Worm (Caenorhabditis elegans): Measurements from ENCODE around the gene ZC116.1.

DNA sequence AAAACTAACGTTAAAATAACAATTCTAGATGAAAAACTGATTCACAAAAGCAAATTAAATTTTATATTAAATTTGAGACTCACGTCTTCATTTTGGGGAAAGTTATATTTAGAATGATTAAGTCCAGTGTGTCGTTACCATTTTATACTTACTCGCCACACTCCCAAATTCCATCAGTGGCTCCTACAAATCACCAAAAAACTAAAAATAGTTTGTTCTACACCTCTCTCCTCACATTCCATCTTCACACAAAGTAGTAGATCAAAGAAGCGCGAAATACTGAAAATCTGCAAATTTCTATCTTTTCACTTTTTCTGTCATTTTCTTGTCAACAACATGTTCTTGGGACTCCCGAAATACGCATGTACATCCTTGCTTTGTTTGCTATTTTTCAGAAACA, 769 bp upstream of the ZC116.1 start, which contains the start of gene ZC116.5:
- TF ChIP-seq W03F9.2 (tag; optimal IDR thresholded peaks at IDR 0.05) (no peak), him-1 (tag; optimal IDR thresholded peaks at IDR 0.05) (no peak), dao-5 (tag; optimal IDR thresholded peaks at IDR 0.05) (no peak)

Data from whole organism, L4/young adult.